Worm (Caenorhabditis elegans) whole organism, young adult: ENCODE data around the gene Y43F8C.5.

Experiments
- B0035.1 ChIP-seq: sonication (generic microtip); optimal IDR thresholded peaks from 2 replicates; lab custom pipeline; 2016; ENCODE audit warnings: missing genetic modification characterization, mild to moderate bottlenecking, missing compliant biosample characterization, missing genotype, missing genetic modification reagents
- B0261.1 ChIP-seq: sonication (generic microtip); optimal IDR thresholded peaks from 2 replicates; lab custom pipeline; 2016; ENCODE audit warnings: mild to moderate bottlenecking, missing genetic modification characterization, moderate library complexity, missing compliant biosample characterization
- B0336.3 ChIP-seq: fragments of 200-800 bp; sonication (Bioruptor generic); IDR thresholded peaks from 2 replicates; pipeline ENCODE4 v1.3.6; 2022; ENCODE audit warnings: missing genetic modification characterization, missing compliant biosample characterization
- C06A6.2 ChIP-seq: fragments of 200-800 bp; sonication (Bioruptor generic); conservative IDR thresholded peaks from 2 replicates; pipeline ENCODE4 v1.3.6; 2022; ENCODE audit warnings: missing genetic modification characterization, missing compliant biosample characterization
- D2030.7 ChIP-seq: fragments of 200-800 bp; sonication (Bioruptor generic); IDR thresholded peaks from 2 replicates; pipeline ENCODE4 v1.3.6; 2022; ENCODE audit warnings: missing genetic modification reagents, missing genetic modification characterization, missing compliant biosample characterization
- F22D6.2 ChIP-seq: sonication (generic microtip); optimal IDR thresholded peaks from 2 replicates; lab custom pipeline; 2016; ENCODE audit warnings: mild to moderate bottlenecking, missing genetic modification characterization, missing compliant biosample characterization
- F33H1.4 ChIP-seq: fragments of 200-800 bp; sonication (Bioruptor generic); IDR thresholded peaks from 2 replicates; pipeline ENCODE4 v1.3.6; 2022; ENCODE audit warnings: missing genetic modification reagents, missing genetic modification characterization, missing compliant biosample characterization
- F39B2.1 ChIP-seq: fragments of 200-800 bp; sonication (Bioruptor generic); IDR thresholded peaks from 2 replicates; pipeline ENCODE4 v1.3.6; 2022; ENCODE audit warnings: missing genetic modification reagents, missing genetic modification characterization, missing compliant biosample characterization
- Y67H2A.10 ChIP-seq: fragments of 200-800 bp; sonication (Bioruptor generic); conservative IDR thresholded peaks from 2 replicates; pipeline ENCODE4 v1.3.6; 2022; ENCODE audit warnings: missing genetic modification reagents, missing genetic modification characterization, missing compliant biosample characterization
- Y79H2A.3 ChIP-seq: fragments of 200-800 bp; sonication (Bioruptor generic); conservative IDR thresholded peaks from 2 replicates; pipeline ENCODE4 v1.3.6; 2022; ENCODE audit warnings: missing genetic modification reagents, missing genetic modification characterization, missing compliant biosample characterization
- Y95B8A.8 ChIP-seq: fragments of 200-800 bp; sonication (Bioruptor generic); IDR thresholded peaks from 2 replicates; pipeline ENCODE4 v1.3.6; 2022; ENCODE audit warnings: missing genetic modification reagents, missing genetic modification characterization, missing compliant biosample characterization
- ZK185.1 ChIP-seq: sonication (generic microtip); optimal IDR thresholded peaks from 2 replicates; lab custom pipeline; 2016; ENCODE audit warnings: mild to moderate bottlenecking, missing genetic modification characterization, missing compliant biosample characterization; ENCODE audit not compliant: poor library complexity, severe bottlenecking
- akir-1 ChIP-seq: fragments of 200-800 bp; sonication (Bioruptor generic); optimal IDR thresholded peaks from 2 replicates; lab custom pipeline; 2018; ENCODE audit warnings: mild to moderate bottlenecking, missing genetic modification characterization, moderate library complexity, missing compliant biosample characterization
- aptf-3 ChIP-seq: fragments of 200-800 bp; sonication (Bioruptor generic); IDR thresholded peaks from 2 replicates; pipeline ENCODE4 v1.3.6; 2022; ENCODE audit warnings: missing genetic modification characterization, missing compliant biosample characterization
- atf-7 ChIP-seq: sonication (generic microtip); optimal IDR thresholded peaks from 2 replicates; lab custom pipeline; 2017; ENCODE audit warnings: mild to moderate bottlenecking, missing genetic modification characterization, missing compliant biosample characterization
- athp-1 ChIP-seq: sonication (generic microtip); optimal IDR thresholded peaks from 2 replicates; lab custom pipeline; 2017; ENCODE audit warnings: mild to moderate bottlenecking, missing genetic modification characterization, missing compliant biosample characterization
- attf-6 ChIP-seq: fragments of 200-800 bp; sonication (Bioruptor generic); IDR thresholded peaks from 2 replicates; pipeline ENCODE4 v1.3.6; 2022; ENCODE audit warnings: missing genetic modification reagents, missing genetic modification characterization, missing compliant biosample characterization
- bed-1 ChIP-seq: fragments of 200-800 bp; sonication (Bioruptor generic); IDR thresholded peaks from 2 replicates; pipeline ENCODE4 v1.3.6; 2022; ENCODE audit warnings: missing genetic modification reagents, missing genetic modification characterization, missing compliant biosample characterization
- ccch-3 ChIP-seq: fragments of 200-800 bp; sonication (Bioruptor generic); optimal IDR thresholded peaks from 2 replicates; lab custom pipeline; 2018; ENCODE audit warnings: mild to moderate bottlenecking, missing genetic modification characterization, missing compliant biosample characterization
- cebp-2 ChIP-seq: fragments of 200-800 bp; sonication (Bioruptor generic); IDR thresholded peaks from 2 replicates; pipeline ENCODE4 v1.3.6; 2022; ENCODE audit warnings: missing genetic modification characterization, missing compliant biosample characterization
- ceh-40 ChIP-seq: fragments of 200-800 bp; sonication (Bioruptor generic); IDR thresholded peaks from 2 replicates; pipeline ENCODE4 v1.3.6; 2022; ENCODE audit warnings: missing genetic modification characterization, missing compliant biosample characterization
- ceh-58 ChIP-seq: fragments of 200-800 bp; sonication (Bioruptor generic); IDR thresholded peaks from 2 replicates; pipeline ENCODE4 v1.3.6; 2022; ENCODE audit warnings: missing genetic modification characterization, missing compliant biosample characterization
- ceh-79 ChIP-seq: sonication (generic microtip); optimal IDR thresholded peaks from 2 replicates; lab custom pipeline; 2017; ENCODE audit warnings: mild to moderate bottlenecking, missing genetic modification characterization, missing compliant biosample characterization
- ceh-91 ChIP-seq: fragments of 200-800 bp; sonication (Bioruptor generic); IDR thresholded peaks from 2 replicates; pipeline ENCODE4 v1.3.6; 2022; ENCODE audit warnings: missing genetic modification reagents, missing genetic modification characterization, missing compliant biosample characterization
- die-1 ChIP-seq: sonication (generic microtip); optimal IDR thresholded peaks from 2 replicates; lab custom pipeline; 2016; ENCODE audit warnings: missing genotype, mild to moderate bottlenecking, missing genetic modification characterization, missing compliant biosample characterization
- dpl-1 ChIP-seq: fragments of 150-350 bp; optimal IDR thresholded peaks from 2 replicates; lab custom pipeline; 2014; ENCODE audit warnings: missing biosample characterization, missing genetic modification reagents, missing genetic modification characterization
- egl-18 ChIP-seq: fragments of 200-800 bp; sonication (Bioruptor generic); IDR thresholded peaks from 2 replicates; pipeline ENCODE4 v1.3.6; 2022; ENCODE audit warnings: missing genetic modification reagents, missing genetic modification characterization, missing compliant biosample characterization
- egrh-3 ChIP-seq: fragments of 200-800 bp; sonication (Bioruptor generic); IDR thresholded peaks from 2 replicates; pipeline ENCODE4 v1.3.6; 2022; ENCODE audit warnings: missing genetic modification reagents, missing genetic modification characterization, missing compliant biosample characterization
- fkh-3 ChIP-seq: sonication (generic microtip); optimal IDR thresholded peaks from 2 replicates; lab custom pipeline; 2016; ENCODE audit warnings: mild to moderate bottlenecking, missing genetic modification characterization, missing compliant biosample characterization
- gei-17 ChIP-seq: fragments of 200-800 bp; sonication (Bioruptor generic); optimal IDR thresholded peaks from 2 replicates; lab custom pipeline; 2018; ENCODE audit warnings: mild to moderate bottlenecking, missing genetic modification characterization, missing compliant biosample characterization
- hlh-12 ChIP-seq: sonication (generic microtip); optimal IDR thresholded peaks from 2 replicates; lab custom pipeline; 2016; ENCODE audit warnings: missing genetic modification characterization, missing compliant biosample characterization
- let-526 ChIP-seq: fragments of 200-800 bp; sonication (Bioruptor generic); IDR thresholded peaks from 2 replicates; pipeline ENCODE4 v1.3.6; 2022; ENCODE audit warnings: missing genetic modification reagents, missing genetic modification characterization, missing compliant biosample characterization
- lin-26 ChIP-seq: fragments of 200-800 bp; sonication (Bioruptor generic); IDR thresholded peaks from 2 replicates; pipeline ENCODE4 v1.3.6; 2022; ENCODE audit warnings: missing genetic modification reagents, missing genetic modification characterization, missing compliant biosample characterization
- lin-35 ChIP-seq, 3 experiments: fragments of 150-350 bp in 2 of 3; sonication (generic microtip) in 1 of 3; optimal IDR thresholded peaks; 2 replicates each; lab custom pipeline; 2014 to 2018; ENCODE audit warnings: missing biosample characterization in 3 of 3, missing genetic modification characterization in 3 of 3, missing genetic modification reagents in 3 of 3
- lin-54 ChIP-seq: fragments of 200-800 bp; sonication (Bioruptor generic); optimal IDR thresholded peaks from 2 replicates; lab custom pipeline; 2018; ENCODE audit warnings: mild to moderate bottlenecking, missing genetic modification characterization, missing compliant biosample characterization
- lsl-1 ChIP-seq: fragments of 200-800 bp; sonication (Bioruptor generic); optimal IDR thresholded peaks from 2 replicates; lab custom pipeline; 2018; ENCODE audit warnings: mild to moderate bottlenecking, missing genetic modification characterization, moderate library complexity, missing compliant biosample characterization
- lsy-27 ChIP-seq: sonication (generic microtip); optimal IDR thresholded peaks from 2 replicates; lab custom pipeline; 2017; ENCODE audit warnings: missing genetic modification characterization, mild to moderate bottlenecking, missing compliant biosample characterization, antibody characterized with exemption, missing genotype, borderline replicate concordance; ENCODE audit not compliant: insufficient read depth
- madf-10 ChIP-seq: sonication (generic microtip); optimal IDR thresholded peaks from 2 replicates; lab custom pipeline; 2016; ENCODE audit warnings: mild to moderate bottlenecking, missing genetic modification characterization, missing compliant biosample characterization
- mcd-1 ChIP-seq: fragments of 200-800 bp; sonication (Bioruptor generic); IDR thresholded peaks from 2 replicates; pipeline ENCODE4 v1.3.6; 2022; ENCODE audit warnings: missing genetic modification reagents, missing genetic modification characterization, missing compliant biosample characterization
- nfya-2 ChIP-seq: fragments of 200-800 bp; sonication (Bioruptor generic); IDR thresholded peaks from 2 replicates; pipeline ENCODE4 v1.3.6; 2022; ENCODE audit warnings: missing genetic modification reagents, missing genetic modification characterization, missing compliant biosample characterization
- rcor-1 ChIP-seq: fragments of 200-800 bp; sonication (Bioruptor generic); IDR thresholded peaks from 2 replicates; pipeline ENCODE4 v1.3.6; 2022; ENCODE audit warnings: missing genetic modification reagents, missing genetic modification characterization, missing compliant biosample characterization
- repo-1 ChIP-seq: sonication (generic microtip); optimal IDR thresholded peaks from 2 replicates; lab custom pipeline; 2017; ENCODE audit warnings: mild to moderate bottlenecking, missing genetic modification characterization, missing compliant biosample characterization
- sea-2 ChIP-seq: fragments of 200-800 bp; sonication (Bioruptor generic); IDR thresholded peaks from 2 replicates; pipeline ENCODE4 v1.3.6; 2022; ENCODE audit warnings: missing genetic modification characterization, missing compliant biosample characterization
- snpc-1.1 ChIP-seq: sonication (generic microtip); optimal IDR thresholded peaks from 2 replicates; lab custom pipeline; 2017; ENCODE audit warnings: missing genetic modification characterization, mild to moderate bottlenecking, missing compliant biosample characterization, antibody characterized with exemption, moderate library complexity, missing genotype, missing genetic modification reagents; ENCODE audit not compliant: insufficient read depth
- tbp1 ChIP-seq: fragments of 200-800 bp; sonication (Bioruptor generic); optimal IDR thresholded peaks from 2 replicates; lab custom pipeline; 2018; ENCODE audit warnings: mild to moderate bottlenecking, missing genetic modification characterization, missing compliant biosample characterization
- tbx-9 ChIP-seq: sonication (generic microtip); optimal IDR thresholded peaks from 2 replicates; lab custom pipeline; 2016; ENCODE audit warnings: borderline replicate concordance, missing genetic modification characterization, inconsistent platforms, missing compliant biosample characterization
- tlf-1 ChIP-seq: fragments of 200-800 bp; sonication (Bioruptor generic); optimal IDR thresholded peaks from 2 replicates; lab custom pipeline; 2018; ENCODE audit warnings: mild to moderate bottlenecking, missing genetic modification characterization, missing compliant biosample characterization
- xnd-1 ChIP-seq: sonication (generic microtip); optimal IDR thresholded peaks from 2 replicates; lab custom pipeline; 2016; ENCODE audit warnings: missing genotype, missing genetic modification reagents, missing genetic modification characterization, missing compliant biosample characterization
- ztf-26 ChIP-seq: sonication (generic microtip); optimal IDR thresholded peaks from 2 replicates; lab custom pipeline; 2017; ENCODE audit warnings: missing genetic modification characterization, missing compliant biosample characterization

Y43F8C.5 gene

DNA sequence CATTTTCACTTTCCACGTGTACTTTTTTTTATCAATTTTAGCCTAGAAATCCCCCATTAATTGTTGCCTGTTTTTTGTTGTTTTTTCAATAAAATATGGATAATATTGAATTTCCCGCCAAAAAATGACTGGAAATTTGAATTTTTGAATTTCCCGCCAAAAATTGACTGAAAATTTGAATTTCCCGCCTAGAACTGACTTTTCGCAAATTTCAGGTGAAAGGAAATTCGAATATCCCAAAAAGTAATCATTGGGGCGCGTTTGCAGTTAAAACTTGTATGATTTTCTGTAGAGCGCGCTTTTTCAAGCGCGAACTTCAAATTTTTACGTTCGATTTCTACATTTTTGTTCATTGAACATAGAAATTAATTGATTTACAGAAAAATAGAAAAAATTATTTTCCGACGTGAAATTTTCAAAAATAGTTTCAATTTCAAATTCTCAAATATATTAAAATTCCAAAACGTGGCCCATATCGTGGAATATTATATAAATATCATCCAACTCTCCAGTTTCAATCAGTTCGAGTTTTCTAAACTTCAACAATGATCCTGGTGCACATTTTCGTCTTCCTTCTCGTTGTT, 13.2 kb upstream of the Y43F8C.5 start, which contains the start of gene Y43F8C.9 (continued):
- TF ChIP-seq ZK185.1 (no peak), atf-7 (tag; lab: Kevin White, UChicago) (no peak), lsy-27 (tag; lab: Kevin White, UChicago) (no peak), attf-6 (no peak), sea-2 (GFP tag; lab: Robert Waterston, UW) (no peak), gei-17 (GFP tag; lab: Kevin White, UChicago) (no peak), let-526 (GFP tag; lab: Robert Waterston, UW) (no peak), F39B2.1 (no peak), madf-10 (tag; lab: Kevin White, UChicago) (no peak), fkh-3 (tag; lab: Kevin White, UChicago) (no peak), tbx-9 (tag; lab: Kevin White, UChicago) (no peak), lin-35 (GFP tag; optimal IDR thresholded peaks at IDR 0.05; lab: Kevin White, UChicago) (no peak), Y79H2A.3 (GFP tag; lab: Robert Waterston, UW) (no peak), ceh-58 (no peak), akir-1 (GFP tag; lab: Kevin White, UChicago) (no peak), Y95B8A.8 (no peak), F22D6.2 (no peak), repo-1 (tag; lab: Kevin White, UChicago) (no peak), ceh-91 (GFP tag; lab: Robert Waterston, UW) (0 out of 2 replicates have a peak, but pooled peaks have one; percentile 20), lin-54 (GFP tag; lab: Kevin White, UChicago) (peak; percentile 66), C06A6.2 (GFP tag; lab: Robert Waterston, UW) (no peak), die-1 (tag; lab: Kevin White, UChicago) (no peak), mcd-1 (GFP tag; lab: Robert Waterston, UW) (no peak), rcor-1 (GFP tag; lab: Robert Waterston, UW) (no peak), cebp-2 (GFP tag; lab: Robert Waterston, UW) (no peak), xnd-1 (tag; lab: Kevin White, UChicago) (peak; percentile 5), aptf-3 (GFP tag; lab: Robert Waterston, UW) (no peak), Y67H2A.10 (GFP tag; lab: Robert Waterston, UW) (no peak), dpl-1 (GFP tag; lab: Kevin White, UChicago) (peak; percentile 6), ceh-40 (GFP tag; lab: Robert Waterston, UW) (no peak), tbp1 (GFP tag; lab: Kevin White, UChicago) (no peak), D2030.7 (GFP tag; lab: Robert Waterston, UW) (0 out of 2 replicates have a peak, but pooled peaks have one; percentile 20), lsl-1 (peak; percentile 22)

DNA sequence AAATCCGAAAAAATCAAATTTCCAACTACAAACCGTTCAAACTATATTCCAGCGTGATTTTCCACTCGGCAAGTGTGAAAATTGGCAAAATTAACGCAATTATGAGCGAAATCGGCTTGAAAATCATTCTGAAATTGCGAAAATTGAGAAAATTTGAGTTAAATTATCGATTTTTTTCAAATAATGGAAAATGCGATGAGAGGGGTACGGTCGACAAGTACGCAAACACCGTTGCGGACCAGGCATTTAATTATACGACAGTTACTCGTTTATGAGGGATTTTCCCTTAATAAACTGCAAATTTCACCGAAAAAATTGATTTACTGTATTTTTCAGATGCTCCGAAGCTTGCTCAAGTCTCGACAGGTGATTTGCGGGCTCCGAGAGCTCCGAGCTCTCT, 11.5 kb upstream of the Y43F8C.5 start, which contains the start of the genes Y43F8C.7 and mrps-28:
Y43F8C.7 (minus strand) TSS at position 128 of the 400 bp plus-strand sequence.
mrps-28 (plus strand) TSS at position 337 of the 400 bp plus-strand sequence.
- TF ChIP-seq B0336.3 (no peak), nfya-2 (GFP tag; lab: Robert Waterston, UW) (no peak), ceh-79 (tag; lab: Kevin White, UChicago) (no peak), hlh-12 (no peak), lin-54 (GFP tag; lab: Kevin White, UChicago) (no peak), atf-7 (tag; lab: Kevin White, UChicago) (no peak), bed-1 (GFP tag; lab: Robert Waterston, UW) (no peak), lin-26 (no peak), ceh-58 (no peak), dpl-1 (GFP tag; lab: Kevin White, UChicago) (no peak), athp-1 (tag; lab: Kevin White, UChicago) (no peak), ztf-26 (no peak), F33H1.4 (GFP tag; lab: Robert Waterston, UW) (0 out of 2 replicates have a peak, but pooled peaks have one; percentile 11), let-526 (GFP tag; lab: Robert Waterston, UW) (no peak), snpc-1.1 (no peak), egl-18 (no peak), tlf-1 (GFP tag; lab: Kevin White, UChicago) (no peak), egrh-3 (GFP tag; lab: Robert Waterston, UW) (no peak), F22D6.2 (no peak), ccch-3 (GFP tag; lab: Kevin White, UChicago) (no peak), B0261.1 (tag; lab: Kevin White, UChicago) (no peak), B0035.1 (no peak)
